Worm (Caenorhabditis elegans): ENCODE results near the gene prdx-2.

prdx-2 gene

ce11 chrII:5373275-5374047, 4.5 kb upstream of the prdx-2 start, which contains the start of the genes agt-2 and F09E5.3:
agt-2 (minus strand) TSS chrII:5373827.
F09E5.3 (plus strand) TSS chrII:5373997.
- peak; percentile 1 for TF ChIP-seq Y22D7AL.16 (tag; optimal IDR thresholded peaks at IDR 0.05)
- peak; percentile 42 for TF ChIP-seq hlh-30 (tag; optimal IDR thresholded peaks at IDR 0.05; ENCODE audit: insufficient read depth)
- TF ChIP-seq ref-2 (tag; optimal IDR thresholded peaks at IDR 0.05), result peak; percentile 31
- peak; percentile 40 for TF ChIP-seq ceh-48 (tag; optimal IDR thresholded peaks at IDR 0.05)
- peak; percentile 39 for TF ChIP-seq madf-2 (tag; optimal IDR thresholded peaks at IDR 0.05)
- no peak for TF ChIP-seq pros-1 (tag; optimal IDR thresholded peaks at IDR 0.05)
- peak; percentile 97 for TF ChIP-seq elt-2 (tag; optimal IDR thresholded peaks at IDR 0.05)
- peak; percentile 47 for TF ChIP-seq ets-4 (tag; optimal IDR thresholded peaks at IDR 0.05)
- TF ChIP-seq ceh-14 (tag; optimal IDR thresholded peaks at IDR 0.05), result no peak
- peak; percentile 42 for TF ChIP-seq ceh-31 (tag; optimal IDR thresholded peaks at IDR 0.05)
- no peak for TF ChIP-seq ceh-22 (tag; optimal IDR thresholded peaks at IDR 0.05)
- peak; percentile 68 for TF ChIP-seq dve-1 (tag; optimal IDR thresholded peaks at IDR 0.05)
- TF ChIP-seq ceh-18 (tag; optimal IDR thresholded peaks at IDR 0.05), result peak; percentile 56
- peak; percentile 92 for TF ChIP-seq ceh-30 (tag; optimal IDR thresholded peaks at IDR 0.05)
- TF ChIP-seq nfya-1 (tag; optimal IDR thresholded peaks at IDR 0.05), result peak; percentile 81
- TF ChIP-seq sox-2 (GFP tag; IDR thresholded peaks at IDR 0.05), result no peak
- peak; percentile 55 for TF ChIP-seq tbx-2 (tag; optimal IDR thresholded peaks at IDR 0.05)
- TF ChIP-seq F13H6.1 (tag; optimal IDR thresholded peaks at IDR 0.05), result no peak
- peak; percentile 7 for TF ChIP-seq ceh-2 (tag; optimal IDR thresholded peaks at IDR 0.05)
- TF ChIP-seq ceh-34 (tag; optimal IDR thresholded peaks at IDR 0.05), result peak; percentile 57
- TF ChIP-seq unc-55 (GFP tag; optimal IDR thresholded peaks at IDR 0.05), result peak; percentile 8
- TF ChIP-seq ceh-45 (GFP tag; IDR thresholded peaks at IDR 0.05), result peak; percentile 23; the same call in 1 of the 2 replicates
- TF ChIP-seq pha-4 (tag; optimal IDR thresholded peaks at IDR 0.05), result no peak
- TF ChIP-seq unc-42 (tag; optimal IDR thresholded peaks at IDR 0.05), result peak; percentile 65
- TF ChIP-seq sdc-2 (tag; optimal IDR thresholded peaks at IDR 0.05), result peak; percentile 25
- no peak for TF ChIP-seq nhr-232 (tag; optimal IDR thresholded peaks at IDR 0.05)

DNA sequence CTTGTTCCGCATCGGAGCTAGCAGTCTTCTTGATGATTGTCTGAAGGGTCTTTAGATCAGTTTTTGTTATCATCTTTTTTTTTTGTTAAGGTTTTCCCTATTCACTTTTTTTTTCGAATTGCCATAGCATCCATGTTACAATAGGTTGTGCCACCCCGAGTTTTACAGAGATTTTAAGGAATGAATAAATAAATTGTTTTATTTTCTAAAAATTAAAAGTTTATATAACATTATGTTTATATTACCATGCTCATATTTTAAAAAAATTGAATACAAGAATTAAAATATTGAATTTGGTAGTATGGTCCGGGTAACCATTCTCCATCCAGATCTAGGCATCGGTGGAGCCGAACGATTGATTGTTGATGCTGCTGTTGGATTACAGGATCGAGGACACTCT, 3.0 kb upstream of the prdx-2 start, which contains the start of gene algn-2:
TSS of gene algn-2 (plus strand) at position 301 of the 400 bp plus-strand sequence.
- TF ChIP-seq ceh-24 (tag; optimal IDR thresholded peaks at IDR 0.05) (no peak), syd-9 (tag; optimal IDR thresholded peaks at IDR 0.05) (no peak), pat-9 (tag; optimal IDR thresholded peaks at IDR 0.05) (no peak)

ce11 chrII:5378239-5378521, 185 bp downstream of the prdx-2 start:
- TF ChIP-seq ceh-31 (tag; optimal IDR thresholded peaks at IDR 0.05) (no peak), pax-1 (tag; optimal IDR thresholded peaks at IDR 0.05) (no peak), pha-2 (tag; optimal IDR thresholded peaks at IDR 0.05) (no peak), lim-6 (tag; optimal IDR thresholded peaks at IDR 0.05) (no peak), ceh-19 (GFP tag; optimal IDR thresholded peaks at IDR 0.05) (no peak), pros-1 (tag; optimal IDR thresholded peaks at IDR 0.05) (no peak), rnt-1 (tag; optimal IDR thresholded peaks at IDR 0.05) (no peak), ztf-16 (tag; optimal IDR thresholded peaks at IDR 0.05) (no peak), Y22D7AL.16 (tag; optimal IDR thresholded peaks at IDR 0.05) (no peak), pqm-1 (tag; optimal IDR thresholded peaks at IDR 0.05) (no peak)

DNA sequence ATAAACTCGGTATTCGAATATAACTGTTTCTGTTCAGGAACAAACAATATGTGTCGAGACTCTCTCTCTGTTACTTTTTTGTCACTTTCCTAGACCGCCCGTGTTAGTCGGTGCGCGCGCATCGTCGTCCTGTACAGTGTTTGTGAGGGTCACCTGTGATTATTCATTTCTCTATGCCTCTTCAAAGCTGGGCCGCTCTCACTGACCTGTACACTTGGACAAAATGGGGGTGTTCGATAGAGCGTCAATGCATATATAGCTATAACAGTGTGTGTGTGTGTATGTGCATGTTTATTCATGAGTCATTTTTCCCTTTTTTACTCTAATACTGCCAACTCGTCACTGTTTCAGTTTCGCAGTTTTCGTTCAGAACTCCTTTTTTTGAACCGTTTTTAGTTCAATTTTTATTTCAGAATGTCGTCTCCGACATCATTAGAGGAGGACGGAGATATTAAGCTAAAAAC, 1.7 kb downstream of the prdx-2 start, which contains the start of gene pkc-3:
TSS of gene pkc-3 (plus strand) at position 414 of the 464 bp plus-strand sequence.
- TF ChIP-seq sox-2 (GFP tag; IDR thresholded peaks at IDR 0.05) (no peak), T23F11.4 (GFP tag; optimal IDR thresholded peaks at IDR 0.05) (peak; percentile 26), lim-6 (tag; optimal IDR thresholded peaks at IDR 0.05) (no peak), hlh-30 (tag; optimal IDR thresholded peaks at IDR 0.05; ENCODE audit: insufficient read depth) (peak; percentile 2), dve-1 (tag; optimal IDR thresholded peaks at IDR 0.05) (peak; percentile 4), tbx-2 (tag; optimal IDR thresholded peaks at IDR 0.05) (peak; percentile 14), ceh-2 (tag; optimal IDR thresholded peaks at IDR 0.05) (peak; percentile 9), elt-2 (tag; optimal IDR thresholded peaks at IDR 0.05) (peak; percentile 74), ceh-24 (tag; optimal IDR thresholded peaks at IDR 0.05) (no peak), K02D7.2 (tag; optimal IDR thresholded peaks at IDR 0.05) (no peak), ama-1 (optimal IDR thresholded peaks at IDR 0.05) (peak; percentile 43), ceh-9 (tag; optimal IDR thresholded peaks at IDR 0.05) (no peak), pax-1 (tag; optimal IDR thresholded peaks at IDR 0.05) (peak; percentile 26), rnt-1 (tag; optimal IDR thresholded peaks at IDR 0.05) (no peak), nfya-1 (tag; optimal IDR thresholded peaks at IDR 0.05) (peak; percentile 34)

Measured in whole organism, late embryonic.